Worm (Caenorhabditis elegans) whole organism, L3 larva: Measurements from ENCODE around the gene dpy-28.

ENCODE experiments used
- ama-1 ChIP-seq: fragments of 150-350 bp; optimal IDR thresholded peaks from 2 replicates; lab custom pipeline; 2018
- elt-1 ChIP-seq: fragments of 150-350 bp; optimal IDR thresholded peaks from 2 replicates; lab custom pipeline; 2014; ENCODE audit warnings: missing biosample characterization, missing genetic modification characterization
- elt-3 ChIP-seq, 3 experiments: fragments of 150-350 bp in 1 of 3; sonication (generic microtip) in 2 of 3; optimal IDR thresholded peaks; 2 replicates in 2 of 3; 4 replicates in 1 of 3; lab custom pipeline; 2014 to 2017; ENCODE audit warnings: missing biosample characterization in 3 of 3, missing genetic modification characterization in 3 of 3
- lsy-12 ChIP-seq: sonication (generic microtip); optimal IDR thresholded peaks from 2 replicates; lab custom pipeline; 2016; ENCODE audit warnings: mild to moderate bottlenecking, missing genetic modification characterization, missing compliant biosample characterization
- mml-1 ChIP-seq: fragments of 150-350 bp; sonication (generic microtip); optimal IDR thresholded peaks from 3 replicates; lab custom pipeline; 2014; ENCODE audit warnings: missing biosample characterization, missing genetic modification characterization
- nhr-11 ChIP-seq: fragments of 150-350 bp; optimal IDR thresholded peaks from 2 replicates; lab custom pipeline; 2014; ENCODE audit warnings: missing biosample characterization, missing genetic modification characterization
- nhr-237 ChIP-seq: fragments of 150-350 bp; optimal IDR thresholded peaks from 2 replicates; lab custom pipeline; 2014; ENCODE audit warnings: missing biosample characterization, missing genetic modification characterization
- nhr-28 ChIP-seq: fragments of 150-350 bp; optimal IDR thresholded peaks from 2 replicates; lab custom pipeline; 2014; ENCODE audit warnings: missing biosample characterization, missing genetic modification characterization
- nhr-77 ChIP-seq: fragments of 150-350 bp; optimal IDR thresholded peaks from 2 replicates; lab custom pipeline; 2014; ENCODE audit warnings: missing biosample characterization, missing genetic modification characterization
- pha-4 ChIP-seq: fragments of 150-350 bp; optimal IDR thresholded peaks from 2 replicates; lab custom pipeline; 2014; ENCODE audit warnings: missing biosample characterization, missing genetic modification reagents, missing genetic modification characterization
- sea-2 ChIP-seq: fragments of 150-350 bp; sonication (generic microtip); optimal IDR thresholded peaks from 4 replicates; lab custom pipeline; 2014; ENCODE audit warnings: missing biosample characterization, missing genetic modification reagents, missing genetic modification characterization
- snpc-4 ChIP-seq: fragments of 150-350 bp; optimal IDR thresholded peaks from 2 replicates; lab custom pipeline; 2014; ENCODE audit warnings: missing biosample characterization, missing genetic modification characterization

DNA sequence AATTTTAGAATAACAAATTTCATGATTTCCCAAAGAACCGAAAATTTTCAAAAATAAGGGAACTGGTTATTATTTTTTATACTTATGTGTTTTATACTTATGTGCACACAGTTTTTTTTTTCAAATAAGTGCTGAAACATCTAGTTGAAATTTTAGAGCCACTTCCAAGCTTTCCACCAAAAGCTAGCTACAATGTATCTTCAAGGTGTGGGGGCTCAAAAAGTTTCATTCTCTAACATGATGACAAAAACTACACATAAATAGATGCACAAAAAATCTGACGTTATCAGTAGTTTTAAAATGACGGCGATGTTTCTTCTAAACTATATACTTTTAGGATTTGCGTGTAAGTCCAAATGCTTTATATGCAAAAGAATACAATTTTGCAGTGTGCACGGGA lies 31.1 kb downstream of the dpy-28 start, which contains the start of gene clec-163:
- TF ChIP-seq lsy-12 (tag; lab: Kevin White, UChicago), result no peak
- no peak for TF ChIP-seq nhr-77 (tag; lab: Kevin White, UChicago)
- no peak for TF ChIP-seq pha-4
- TF ChIP-seq snpc-4 (tag; lab: Kevin White, UChicago), result no peak
- TF ChIP-seq ama-1 (lab: Kevin White, UChicago), result no peak
- no peak for TF ChIP-seq nhr-28 (tag; lab: Kevin White, UChicago)
- no peak for TF ChIP-seq elt-1 (tag; lab: Kevin White, UChicago)
- TF ChIP-seq elt-3 (tag; optimal IDR thresholded peaks at IDR 0.05; lab: Kevin White, UChicago), result no peak
- no peak for TF ChIP-seq mml-1
- TF ChIP-seq nhr-11 (tag; lab: Kevin White, UChicago), result no peak
- TF ChIP-seq sea-2 (GFP tag; lab: Kevin White, UChicago), result no peak
- no peak for TF ChIP-seq nhr-237 (tag; lab: Kevin White, UChicago)
